Fruit fly (Drosophila melanogaster) whole organism, embryonic: ENCODE results near the gene CG18649.

Source experiments
- BEAF-32 ChIP-seq: fragments of 200-800 bp; sonication (Bioruptor generic); optimal IDR thresholded peaks from 3 replicates; lab custom pipeline; 2017; ENCODE audit warnings: missing biosample characterization, missing genetic modification characterization, mild to moderate bottlenecking, moderate library complexity, missing genetic modification reagents
- CG11398 ChIP-seq: fragments of 200-800 bp; sonication (Bioruptor generic); optimal IDR thresholded peaks from 2 replicates; lab custom pipeline; 2016; ENCODE audit warnings: missing biosample characterization, missing genetic modification characterization
- CG13775 ChIP-seq: fragments of 200-800 bp; sonication (Bioruptor generic); optimal IDR thresholded peaks from 3 replicates; lab custom pipeline; 2017; ENCODE audit warnings: missing biosample characterization, mild to moderate bottlenecking, missing genetic modification characterization
- CG14014 ChIP-seq: fragments of 200-800 bp; sonication (Bioruptor generic); IDR thresholded peaks from 2 replicates; pipeline ENCODE4 v1.3.6; 2022; ENCODE audit warnings: missing biosample characterization, missing genetic modification characterization
- CG15011 ChIP-seq: fragments of 200-800 bp; sonication (Bioruptor generic); optimal IDR thresholded peaks from 3 replicates; lab custom pipeline; 2018; ENCODE audit warnings: missing biosample characterization, mild to moderate bottlenecking, missing genetic modification characterization
- CG16813 ChIP-seq: fragments of 200-800 bp; sonication (Bioruptor generic); IDR thresholded peaks from 3 replicates; pipeline ENCODE4 v1.3.6; 2022; ENCODE audit warnings: missing biosample characterization, missing genetic modification characterization; ENCODE audit not compliant: partially characterized antibody
- CG17361 ChIP-seq: fragments of 200-800 bp; sonication (Bioruptor generic); IDR thresholded peaks from 3 replicates; pipeline ENCODE4 v1.3.6; 2022; ENCODE audit warnings: missing biosample characterization, missing genetic modification characterization
- CG2875 ChIP-seq: fragments of 200-800 bp; sonication (Bioruptor generic); optimal IDR thresholded peaks from 2 replicates; lab custom pipeline; 2017; ENCODE audit warnings: missing biosample characterization, mild to moderate bottlenecking, missing genetic modification characterization, missing genetic modification reagents
- CG2889 ChIP-seq: fragments of 200-800 bp; sonication (Bioruptor generic); IDR thresholded peaks from 3 replicates; pipeline ENCODE4 v1.3.6; 2022; ENCODE audit warnings: missing biosample characterization, missing genetic modification characterization
- CG3163 ChIP-seq: fragments of 200-800 bp; sonication (Bioruptor generic); optimal IDR thresholded peaks from 3 replicates; lab custom pipeline; 2016; ENCODE audit warnings: missing biosample characterization, missing genetic modification characterization
- CG3838 ChIP-seq: fragments of 200-800 bp; sonication (Bioruptor generic); optimal IDR thresholded peaks from 3 replicates; lab custom pipeline; 2016; ENCODE audit warnings: missing biosample characterization, missing genetic modification characterization
- CG6854 ChIP-seq: fragments of 200-800 bp; sonication (Bioruptor generic); optimal IDR thresholded peaks from 3 replicates; lab custom pipeline; 2017; ENCODE audit warnings: missing biosample characterization, mild to moderate bottlenecking, missing genetic modification characterization
- CG7271 ChIP-seq: fragments of 200-800 bp; sonication (Bioruptor generic); optimal IDR thresholded peaks from 2 replicates; lab custom pipeline; 2018; ENCODE audit warnings: missing biosample characterization, mild to moderate bottlenecking, missing genetic modification characterization, moderate library complexity
- CG7987 ChIP-seq: fragments of 200-800 bp; sonication (Bioruptor generic); optimal IDR thresholded peaks from 2 replicates; lab custom pipeline; 2018; ENCODE audit warnings: missing biosample characterization, mild to moderate bottlenecking, missing genetic modification characterization, moderate library complexity
- CG9437 ChIP-seq: fragments of 200-800 bp; sonication (Bioruptor generic); optimal IDR thresholded peaks from 2 replicates; lab custom pipeline; 2018; ENCODE audit warnings: missing biosample characterization, mild to moderate bottlenecking, missing genetic modification characterization
- CG9797 ChIP-seq: fragments of 200-800 bp; sonication (Bioruptor generic); optimal IDR thresholded peaks from 3 replicates; lab custom pipeline; 2018; ENCODE audit warnings: missing biosample characterization, mild to moderate bottlenecking, missing genetic modification characterization
- CkIIα-i1 ChIP-seq: fragments of 200-800 bp; sonication (Bioruptor generic); IDR thresholded peaks from 2 replicates; pipeline ENCODE4 v1.3.6; 2022; ENCODE audit warnings: missing biosample characterization, missing genetic modification characterization
- D19A ChIP-seq: fragments of 200-800 bp; optimal IDR thresholded peaks from 3 replicates; lab custom pipeline; 2019; ENCODE audit warnings: missing biosample characterization, mild to moderate bottlenecking, missing genetic modification characterization, moderate library complexity
- Doc3 ChIP-seq: fragments of 200-800 bp; sonication (Bioruptor generic); IDR thresholded peaks from 3 replicates; pipeline ENCODE4 v1.3.6; 2022; ENCODE audit warnings: missing biosample characterization, missing genetic modification characterization; ENCODE audit not compliant: partially characterized antibody
- Fer2 ChIP-seq: fragments of 200-800 bp; sonication (Bioruptor generic); optimal IDR thresholded peaks from 2 replicates; lab custom pipeline; 2018; ENCODE audit warnings: missing biosample characterization, mild to moderate bottlenecking, missing genetic modification characterization, moderate library complexity
- Fer3 ChIP-seq: fragments of 200-800 bp; sonication (Bioruptor generic); optimal IDR thresholded peaks from 2 replicates; lab custom pipeline; 2018; ENCODE audit warnings: missing biosample characterization, mild to moderate bottlenecking, missing genetic modification characterization, moderate library complexity
- Hand ChIP-seq: fragments of 200-800 bp; sonication (Bioruptor generic); optimal IDR thresholded peaks from 2 replicates; lab custom pipeline; 2017; ENCODE audit warnings: mild to moderate bottlenecking, missing biosample characterization, missing genetic modification reagents, missing genetic modification characterization
- HmgZ ChIP-seq: fragments of 200-800 bp; sonication (Bioruptor generic); optimal IDR thresholded peaks from 2 replicates; lab custom pipeline; 2018; ENCODE audit warnings: missing biosample characterization, mild to moderate bottlenecking, missing genetic modification characterization
- Hmx ChIP-seq: fragments of 200-800 bp; sonication (Bioruptor generic); optimal IDR thresholded peaks from 2 replicates; lab custom pipeline; 2016; ENCODE audit warnings: missing biosample characterization, missing genetic modification characterization
- Hr39 ChIP-seq: fragments of >200 bp; optimal IDR thresholded peaks from 2 replicates; lab custom pipeline; 2017
- Ravus ChIP-seq: fragments of 200-800 bp; sonication (Bioruptor generic); IDR thresholded peaks from 2 replicates; pipeline ENCODE4 v1.3.6; 2022; ENCODE audit warnings: missing biosample characterization, missing genetic modification characterization
- Side ChIP-seq: fragments of 200-800 bp; sonication (Bioruptor generic); optimal IDR thresholded peaks from 2 replicates; lab custom pipeline; 2016; ENCODE audit warnings: missing biosample characterization, missing genetic modification characterization
- Six4 ChIP-seq: fragments of 200-800 bp; sonication (Bioruptor generic); optimal IDR thresholded peaks from 2 replicates; lab custom pipeline; 2016; ENCODE audit warnings: missing biosample characterization, missing genetic modification characterization
- Xbp1 ChIP-seq: fragments of 200-800 bp; sonication (Bioruptor generic); optimal IDR thresholded peaks from 3 replicates; lab custom pipeline; 2016; ENCODE audit warnings: missing biosample characterization, mild to moderate bottlenecking, missing genetic modification characterization
- az2 ChIP-seq: fragments of 200-800 bp; sonication (Bioruptor generic); optimal IDR thresholded peaks from 3 replicates; lab custom pipeline; 2016; ENCODE audit warnings: missing biosample characterization, missing genetic modification characterization
- bsh ChIP-seq, 2 experiments: fragments of 200-800 bp; sonication (Bioruptor generic); optimal IDR thresholded peaks; 2 replicates each; lab custom pipeline; 2017 to 2018; ENCODE audit warnings: mild to moderate bottlenecking in 2 of 2, missing biosample characterization in 2 of 2, missing genetic modification characterization in 2 of 2, moderate library complexity in 1 of 2
- emc ChIP-seq: fragments of 200-800 bp; sonication (Bioruptor generic); optimal IDR thresholded peaks from 2 replicates; lab custom pipeline; 2016; ENCODE audit warnings: missing biosample characterization, missing genetic modification characterization
- hth ChIP-seq: fragments of >200 bp; optimal IDR thresholded peaks from 2 replicates; lab custom pipeline; 2017; ENCODE audit warnings: inconsistent platforms
- knrl ChIP-seq: fragments of 200-800 bp; sonication (Bioruptor generic); IDR thresholded peaks from 3 replicates; pipeline ENCODE4 v1.3.6; 2022; ENCODE audit warnings: missing biosample characterization, missing genetic modification characterization; ENCODE audit not compliant: partially characterized antibody
- lab ChIP-seq: fragments of 200-800 bp; sonication (Bioruptor generic); optimal IDR thresholded peaks from 3 replicates; lab custom pipeline; 2017; ENCODE audit warnings: missing biosample characterization, missing genetic modification characterization, mild to moderate bottlenecking, moderate library complexity, missing genetic modification reagents
- lmd ChIP-seq: fragments of 200-800 bp; sonication (Bioruptor generic); IDR thresholded peaks from 2 replicates; pipeline ENCODE4 v1.3.6; 2022; ENCODE audit warnings: missing biosample characterization, missing genetic modification characterization
- mam ChIP-seq: fragments of 200-800 bp; sonication (Bioruptor generic); optimal IDR thresholded peaks from 3 replicates; lab custom pipeline; 2016; ENCODE audit warnings: missing biosample characterization, missing genetic modification characterization
- oc ChIP-seq: fragments of 200-800 bp; sonication (Bioruptor generic); optimal IDR thresholded peaks from 2 replicates; lab custom pipeline; 2018; ENCODE audit warnings: missing biosample characterization, mild to moderate bottlenecking, missing genetic modification characterization, moderate library complexity
- pb ChIP-seq: fragments of 200-800 bp; sonication (Bioruptor generic); optimal IDR thresholded peaks from 3 replicates; lab custom pipeline; 2016; ENCODE audit warnings: missing biosample characterization, missing genetic modification characterization
- phol ChIP-seq: fragments of 200-800 bp; sonication (Bioruptor generic); optimal IDR thresholded peaks from 3 replicates; lab custom pipeline; 2018; ENCODE audit warnings: missing biosample characterization, mild to moderate bottlenecking, missing genetic modification characterization, moderate library complexity
- pros ChIP-seq: fragments of 200-800 bp; sonication (Bioruptor generic); optimal IDR thresholded peaks from 3 replicates; lab custom pipeline; 2019; ENCODE audit warnings: missing biosample characterization, mild to moderate bottlenecking, missing genetic modification characterization, moderate library complexity
- sens ChIP-seq: fragments of 200-800 bp; sonication (Bioruptor generic); peaks from one replicate; lab custom pipeline; 2016; ENCODE audit warnings: missing biosample characterization, missing genetic modification characterization
- sna ChIP-seq: fragments of 200-800 bp; sonication (Bioruptor generic); IDR thresholded peaks from 2 replicates; pipeline ENCODE4 v1.3.6; 2022; ENCODE audit warnings: missing biosample characterization, missing genetic modification characterization; ENCODE audit not compliant: partially characterized antibody
- ttk ChIP-seq: fragments of 200-800 bp; sonication (Bioruptor generic); IDR thresholded peaks from 2 replicates; pipeline ENCODE4 v2.1.2; 2022; ENCODE audit warnings: missing biosample characterization, missing genetic modification characterization
- vvl ChIP-seq: fragments of 200-800 bp; sonication (Bioruptor generic); IDR thresholded peaks from 2 replicates; pipeline ENCODE4 v1.3.6; 2022; ENCODE audit warnings: missing biosample characterization, missing genetic modification characterization

CG18649 gene

DNA sequence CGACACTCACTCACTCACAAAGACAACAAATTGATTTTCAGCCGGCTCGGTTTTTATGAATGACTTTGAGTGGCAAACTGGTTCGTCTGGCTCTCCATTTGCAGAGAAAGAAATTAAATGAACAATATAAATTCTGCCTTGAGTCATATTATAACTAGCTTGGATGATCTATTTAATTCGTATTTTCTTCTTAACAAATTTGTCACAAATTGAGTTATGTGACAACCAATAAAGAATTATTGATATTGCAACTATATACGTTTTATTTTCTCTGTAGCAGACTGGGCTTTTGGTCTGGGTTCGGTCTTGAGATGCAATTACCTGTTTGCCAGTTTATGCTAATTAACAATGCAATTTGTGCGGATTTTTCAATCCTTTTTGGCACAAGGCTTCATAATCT is 47.1 kb downstream of the CG18649 start (continued):
- TF ChIP-seq pb (no peak), Side (no peak), Hand (no peak), CG14014 (GFP tag; lab: Robert Waterston, UW) (no peak), CG7987 (GFP tag; lab: Kevin White, UChicago) (no peak), Xbp1 (GFP tag; lab: Kevin White, UChicago) (no peak), emc (GFP tag; lab: Kevin White, UChicago) (no peak), knrl (GFP tag; lab: Robert Waterston, UW) (no peak), lmd (0 out of 2 replicates have a peak, but pooled peaks have one; percentile 17), CG15011 (no peak), CG16813 (no peak), CG6854 (GFP tag; lab: Kevin White, UChicago) (no peak), CG2875 (GFP tag; lab: Kevin White, UChicago) (peak; percentile 4), phol (tag; lab: Kevin White, UChicago) (peak; percentile 15), CG3163 (no peak), CG13775 (GFP tag; lab: Kevin White, UChicago) (no peak), CG11398 (GFP tag; lab: Kevin White, UChicago) (no peak), Hmx (GFP tag; lab: Kevin White, UChicago) (no peak), hth (lab: Kevin White, UChicago) (no peak), CG9437 (GFP tag; lab: Kevin White, UChicago) (no peak), oc (tag; lab: Kevin White, UChicago) (no peak), HmgZ (tag; lab: Kevin White, UChicago) (no peak), sna (GFP tag; lab: Robert Waterston, UW) (no peak), Fer3 (tag; lab: Kevin White, UChicago) (no peak), ttk (GFP tag; lab: Robert Waterston, UW) (peak; percentile 52; the same call in 1 of the 2 replicates), Six4 (no peak), mam (no peak), Hr39 (lab: Kevin White, UChicago) (no peak), az2 (no peak), vvl (peak; percentile 27; the same call in 1 of the 2 replicates), D19A (tag; lab: Kevin White, UChicago) (no peak), Doc3 (no peak), CG2889 (GFP tag; lab: Robert Waterston, UW) (no peak), pros (GFP tag; lab: Kevin White, UChicago) (no peak), CG7271 (tag; lab: Kevin White, UChicago) (no peak), CG3838 (GFP tag; lab: Kevin White, UChicago) (no peak), CG9797 (GFP tag; lab: Kevin White, UChicago) (no peak), Ravus (no peak), CkIIα-i1 (GFP tag; lab: Robert Waterston, UW) (no peak)

DNA sequence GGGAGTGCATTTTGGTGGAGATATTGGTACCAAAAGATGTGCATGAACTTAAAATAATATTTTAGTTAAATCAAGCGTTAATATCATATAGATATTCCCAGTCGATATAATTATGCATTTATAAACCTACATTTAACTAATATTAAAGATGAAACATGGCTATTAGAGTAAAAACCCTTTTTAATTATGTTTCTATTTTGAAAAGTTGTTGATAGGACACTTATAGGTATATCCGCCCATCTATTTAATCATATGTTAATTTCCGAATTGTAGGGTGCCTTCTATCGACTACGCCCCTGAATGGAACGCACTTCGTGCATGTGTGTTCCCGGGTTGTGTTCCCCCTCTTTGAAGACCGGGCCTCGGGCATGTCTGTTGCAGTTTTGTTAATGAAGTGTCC is 48.2 kb downstream of the CG18649 start:
- TF ChIP-seq sens (GFP tag; lab: Kevin White, UChicago) (peak; percentile 31), lab (no peak), Fer2 (tag; lab: Kevin White, UChicago) (no peak), bsh (GFP tag; optimal IDR thresholded peaks at IDR 0.05; lab: Kevin White, UChicago) (peak in 1 of 2 experiments; percentile 42), CG17361 (GFP tag; lab: Robert Waterston, UW) (0 out of 3 replicates have a peak, but pooled peaks have one; percentile 29), BEAF-32 (GFP tag; lab: Kevin White, UChicago) (no peak)
